Fruit fly (Drosophila melanogaster): Measurements from ENCODE around the gene CG32755.

The CG32755 gene

DNA sequence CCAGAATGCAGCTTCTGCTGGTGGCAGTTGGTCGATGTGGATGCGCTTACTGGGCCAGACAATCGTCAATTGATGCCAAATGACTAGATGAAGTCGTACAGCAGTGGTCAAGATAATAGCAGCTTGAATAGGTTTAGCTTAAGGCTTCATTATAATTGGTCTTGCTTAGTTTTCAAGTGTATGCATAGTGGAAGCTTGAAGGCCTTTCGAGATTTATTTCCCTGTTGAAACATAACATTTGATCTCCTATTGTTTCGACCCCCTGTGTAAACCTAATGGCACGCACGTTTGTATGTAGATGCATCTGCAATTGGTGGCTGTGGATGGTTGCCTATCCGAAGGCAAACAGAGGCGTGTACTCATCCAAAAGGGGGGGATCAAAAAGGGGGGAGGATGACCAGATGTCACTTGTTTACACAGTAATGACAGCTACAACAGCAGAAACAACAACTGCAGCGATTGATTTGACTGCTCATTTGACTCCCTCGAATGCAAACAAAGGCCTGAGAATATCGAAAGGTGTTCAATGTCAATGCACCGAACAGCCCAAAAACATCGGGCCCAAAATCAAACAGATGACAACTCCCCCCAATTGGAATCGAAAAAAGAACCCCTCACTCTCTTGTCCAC is 18.2 kb downstream of the CG32755 start (continued):
- TF ChIP-seq Awh (GFP tag; IDR thresholded peaks at IDR 0.05) (peak; percentile 42; the same call in 1 of the 2 replicates), CG8281 (tag; optimal IDR thresholded peaks at IDR 0.05) (no peak), CG6683 (GFP tag; optimal IDR thresholded peaks at IDR 0.05) (no peak), h (optimal IDR thresholded peaks at IDR 0.05) (no peak), inv (GFP tag; IDR thresholded peaks at IDR 0.05; ENCODE audit: partially characterized antibody) (no peak), Neu2 (GFP tag; optimal IDR thresholded peaks at IDR 0.05; ENCODE audit: borderline replicate concordance) (no peak), CG2678 (tag; optimal IDR thresholded peaks at IDR 0.05) (peak; percentile 24), Sin3A (optimal IDR thresholded peaks at IDR 0.05) (no peak), Asciz (GFP tag; optimal IDR thresholded peaks at IDR 0.05) (no peak), CG12942 (GFP tag; optimal IDR thresholded peaks at IDR 0.05) (no peak), Dad (GFP tag; optimal IDR thresholded peaks at IDR 0.05) (no peak), CG4360 (GFP tag; IDR thresholded peaks at IDR 0.05) (0 out of 2 replicates have a peak, but pooled peaks have one; percentile 26), MTF-1 (GFP tag; optimal IDR thresholded peaks at IDR 0.05; ENCODE audit: borderline replicate concordance) (no peak), CG34422 (GFP tag; IDR thresholded peaks at IDR 0.05) (0 out of 3 replicates have a peak, but pooled peaks have one; percentile 51), cas (GFP tag; IDR thresholded peaks at IDR 0.05) (no peak), sisA (GFP tag; IDR thresholded peaks at IDR 0.05) (peak; percentile 40; the same call in 1 of the 2 replicates), zfh1 (GFP tag; IDR thresholded peaks at IDR 0.05) (peak; percentile 65), zen2 (GFP tag; IDR thresholded peaks at IDR 0.05; ENCODE audit: partially characterized antibody) (no peak), CG15696 (tag; optimal IDR thresholded peaks at IDR 0.05) (peak; percentile 21), CG3726 (GFP tag; IDR thresholded peaks at IDR 0.05) (no peak), CG9797 (GFP tag; optimal IDR thresholded peaks at IDR 0.05) (no peak), disco-r (GFP tag; optimal IDR thresholded peaks at IDR 0.05) (no peak), Abd-B (GFP tag; optimal IDR thresholded peaks at IDR 0.05) (no peak), slbo (GFP tag; IDR thresholded peaks at IDR 0.05) (no peak), Doc3 (GFP tag; IDR thresholded peaks at IDR 0.05; ENCODE audit: partially characterized antibody) (no peak), CG10462 (GFP tag; optimal IDR thresholded peaks at IDR 0.05) (no peak), CG11456 (GFP tag; IDR thresholded peaks at IDR 0.05) (0 out of 3 replicates have a peak, but pooled peaks have one; percentile 47), CG8478 (optimal IDR thresholded peaks at IDR 0.05) (no peak), grau (tag; optimal IDR thresholded peaks at IDR 0.05) (peak; percentile 18), Atf-2 (GFP tag; optimal IDR thresholded peaks at IDR 0.05) (no peak), ATbp (GFP tag; optimal IDR thresholded peaks at IDR 0.05) (peak; percentile 52), Kr (GFP tag; optimal IDR thresholded peaks at IDR 0.05) (no peak), bigmax (GFP tag; optimal IDR thresholded peaks at IDR 0.05) (no peak), ranshi (GFP tag; IDR thresholded peaks at IDR 0.05) (no peak), Ets65A (GFP tag) (peak; percentile 83), Sox102F (GFP tag; optimal IDR thresholded peaks at IDR 0.05) (peak; percentile 53), CG31365 (tag; optimal IDR thresholded peaks at IDR 0.05) (no peak), CG11085 (GFP tag; IDR thresholded peaks at IDR 0.05) (no peak), Spps (tag; optimal IDR thresholded peaks at IDR 0.05) (no peak), CG13287 (GFP tag; IDR thresholded peaks at IDR 0.05; ENCODE audit: partially characterized antibody) (no peak), Ravus (GFP tag; IDR thresholded peaks at IDR 0.05) (no peak), MBD-R2 (GFP tag; IDR thresholded peaks at IDR 0.05) (no peak), fd3F (GFP tag; optimal IDR thresholded peaks at IDR 0.05) (no peak), amos (GFP tag; IDR thresholded peaks at IDR 0.05; ENCODE audit: partially characterized antibody) (no peak), CG11696 (GFP tag; IDR thresholded peaks at IDR 0.05) (peak; percentile 81), CG11560 (tag; IDR thresholded peaks at IDR 0.05) (0 out of 3 replicates have a peak, but pooled peaks have one; percentile 22), onecut (GFP tag; IDR thresholded peaks at IDR 0.05) (peak; percentile 24; the same call in 1 of the 2 replicates), kah (GFP tag; optimal IDR thresholded peaks at IDR 0.05) (no peak), CG12071 (GFP tag; optimal IDR thresholded peaks at IDR 0.05) (no peak), CG4424 (GFP tag; optimal IDR thresholded peaks at IDR 0.05) (no peak), CG15269 (tag; optimal IDR thresholded peaks at IDR 0.05) (no peak)

Data from whole organism, embryonic.